Fruit fly (Drosophila melanogaster) whole organism, embryonic: ENCODE measurements around the gene CG31636.
A peak's percentile ranks its signal among the peaks of the same experiment; 100 is the strongest.

Source experiments
- B-H1 ChIP-seq: fragments of 200-800 bp; sonication (Bioruptor generic); IDR thresholded peaks from 3 replicates; pipeline ENCODE4 v1.3.6; 2022; ENCODE audit warnings: missing biosample characterization, missing genetic modification characterization
- C15 ChIP-seq: fragments of 200-800 bp; sonication (Bioruptor generic); IDR thresholded peaks from 3 replicates; pipeline ENCODE4 v1.3.6; 2022; ENCODE audit warnings: missing biosample characterization, missing genetic modification characterization
- CG10431 ChIP-seq: fragments of 200-800 bp; sonication (Bioruptor generic); optimal IDR thresholded peaks from 3 replicates; lab custom pipeline; 2018; ENCODE audit warnings: missing biosample characterization, mild to moderate bottlenecking, missing genetic modification characterization
- CG10543 ChIP-seq: fragments of 200-800 bp; sonication (Bioruptor generic); optimal IDR thresholded peaks from 3 replicates; lab custom pipeline; 2017; ENCODE audit warnings: missing biosample characterization, mild to moderate bottlenecking, missing genetic modification characterization, moderate library complexity
- CG11456 ChIP-seq: fragments of 200-800 bp; sonication (Bioruptor generic); IDR thresholded peaks from 3 replicates; pipeline ENCODE4 v1.3.6; 2022; ENCODE audit warnings: missing biosample characterization, missing genetic modification characterization
- CG12071 ChIP-seq: fragments of 200-800 bp; sonication (Bioruptor generic); optimal IDR thresholded peaks from 3 replicates; lab custom pipeline; 2018; ENCODE audit warnings: missing biosample characterization, mild to moderate bottlenecking, missing genetic modification characterization
- CG12236 ChIP-seq: fragments of 200-800 bp; sonication (Bioruptor generic); optimal IDR thresholded peaks from 2 replicates; lab custom pipeline; 2016; ENCODE audit warnings: missing biosample characterization, missing genetic modification characterization
- CG13424 ChIP-seq: fragments of 200-800 bp; sonication (Bioruptor generic); optimal IDR thresholded peaks from 2 replicates; lab custom pipeline; 2019; ENCODE audit warnings: missing biosample characterization, mild to moderate bottlenecking, missing genetic modification characterization, moderate library complexity
- CG14441 ChIP-seq: fragments of 200-800 bp; sonication (Bioruptor generic); IDR thresholded peaks from 2 replicates; pipeline ENCODE4 v1.3.6; 2022; ENCODE audit warnings: missing biosample characterization, missing genetic modification characterization
- CG15479 ChIP-seq: fragments of 200-800 bp; sonication (Bioruptor generic); optimal IDR thresholded peaks from 3 replicates; lab custom pipeline; 2019; ENCODE audit warnings: missing biosample characterization, mild to moderate bottlenecking, missing genetic modification characterization, moderate library complexity
- CG15601 ChIP-seq: fragments of 200-800 bp; sonication (Bioruptor generic); optimal IDR thresholded peaks from 3 replicates; lab custom pipeline; 2019; ENCODE audit warnings: missing biosample characterization, mild to moderate bottlenecking, missing genetic modification characterization, moderate library complexity
- CG15696 ChIP-seq: fragments of 200-800 bp; sonication (Bioruptor generic); optimal IDR thresholded peaks from 2 replicates; lab custom pipeline; 2019; ENCODE audit warnings: missing biosample characterization, mild to moderate bottlenecking, missing genetic modification characterization, moderate library complexity
- CG17359 ChIP-seq: fragments of 200-800 bp; sonication (Bioruptor generic); optimal IDR thresholded peaks from 3 replicates; lab custom pipeline; 2018; ENCODE audit warnings: missing biosample characterization, mild to moderate bottlenecking, missing genetic modification characterization, moderate library complexity
- CG2875 ChIP-seq: fragments of 200-800 bp; sonication (Bioruptor generic); optimal IDR thresholded peaks from 2 replicates; lab custom pipeline; 2017; ENCODE audit warnings: missing biosample characterization, mild to moderate bottlenecking, missing genetic modification characterization, missing genetic modification reagents
- CG30431 ChIP-seq: fragments of 200-800 bp; sonication (Bioruptor generic); optimal IDR thresholded peaks from 2 replicates; lab custom pipeline; 2017; ENCODE audit warnings: missing biosample characterization, missing genetic modification characterization
- CG3407 ChIP-seq: fragments of 200-800 bp; sonication (Bioruptor generic); optimal IDR thresholded peaks from 2 replicates; lab custom pipeline; 2018; ENCODE audit warnings: missing biosample characterization, mild to moderate bottlenecking, missing genetic modification characterization
- CG34224 ChIP-seq: fragments of 200-800 bp; sonication (Bioruptor generic); IDR thresholded peaks from 3 replicates; pipeline ENCODE4 v1.3.6; 2022; ENCODE audit warnings: missing biosample characterization, missing genetic modification characterization; ENCODE audit not compliant: partially characterized antibody
- CG7357 ChIP-seq: fragments of 200-800 bp; sonication (Bioruptor generic); IDR thresholded peaks from 3 replicates; pipeline ENCODE4 v1.3.6; 2022; ENCODE audit warnings: missing biosample characterization, missing genetic modification characterization
- CG7745 ChIP-seq: fragments of 200-800 bp; sonication (Bioruptor generic); optimal IDR thresholded peaks from 2 replicates; lab custom pipeline; 2018; ENCODE audit warnings: missing biosample characterization, mild to moderate bottlenecking, missing genetic modification characterization, moderate library complexity
- CG9437 ChIP-seq: fragments of 200-800 bp; sonication (Bioruptor generic); optimal IDR thresholded peaks from 2 replicates; lab custom pipeline; 2018; ENCODE audit warnings: missing biosample characterization, mild to moderate bottlenecking, missing genetic modification characterization
- CG9817 ChIP-seq: fragments of 200-800 bp; sonication (Bioruptor generic); optimal IDR thresholded peaks from 2 replicates; lab custom pipeline; 2018; ENCODE audit warnings: missing biosample characterization, mild to moderate bottlenecking, missing genetic modification characterization, moderate library complexity
- D19B ChIP-seq: fragments of 200-800 bp; sonication (Bioruptor generic); optimal IDR thresholded peaks from 2 replicates; lab custom pipeline; 2017; ENCODE audit warnings: missing biosample characterization, mild to moderate bottlenecking, missing genetic modification characterization
- Dip2 ChIP-seq: fragments of 200-800 bp; sonication (Bioruptor generic); IDR thresholded peaks from 2 replicates; pipeline ENCODE4 v1.3.6; 2022; ENCODE audit warnings: missing biosample characterization, missing genetic modification characterization
- ERR ChIP-seq: fragments of 200-800 bp; sonication (Bioruptor generic); optimal IDR thresholded peaks from 2 replicates; lab custom pipeline; 2016; ENCODE audit warnings: missing biosample characterization, missing genetic modification characterization
- Elba2 ChIP-seq: fragments of 200-800 bp; sonication (Bioruptor generic); optimal IDR thresholded peaks from 3 replicates; lab custom pipeline; 2016; ENCODE audit warnings: missing biosample characterization, missing genetic modification characterization
- HLHmδ ChIP-seq: fragments of 200-800 bp; sonication (Bioruptor generic); optimal IDR thresholded peaks from 2 replicates; lab custom pipeline; 2018; ENCODE audit warnings: missing biosample characterization, mild to moderate bottlenecking, missing genetic modification characterization, moderate library complexity
- Hey ChIP-seq: fragments of 200-800 bp; sonication (Bioruptor generic); optimal IDR thresholded peaks from 3 replicates; lab custom pipeline; 2018; ENCODE audit warnings: missing biosample characterization, mild to moderate bottlenecking, missing genetic modification characterization
- Hr39 ChIP-seq: fragments of >200 bp; optimal IDR thresholded peaks from 2 replicates; lab custom pipeline; 2017
- Hr78 ChIP-seq, 2 experiments: fragments of 200-800 bp in 1 of 2; fragments of >200 bp in 1 of 2; sonication (Bioruptor generic) in 1 of 2; optimal IDR thresholded peaks; 2 replicates each; lab custom pipeline; 2017 to 2019; ENCODE audit warnings: missing biosample characterization in 2 of 2, missing genetic modification characterization in 2 of 2, mild to moderate bottlenecking in 1 of 2, moderate library complexity in 1 of 2
- Max ChIP-seq: fragments of 200-800 bp; sonication (Bioruptor generic); optimal IDR thresholded peaks from 2 replicates; lab custom pipeline; 2016; ENCODE audit warnings: missing biosample characterization, mild to moderate bottlenecking, missing genetic modification characterization
- NC2α ChIP-seq: fragments of 200-800 bp; sonication (Bioruptor generic); optimal IDR thresholded peaks from 2 replicates; lab custom pipeline; 2016; ENCODE audit warnings: missing biosample characterization, missing genetic modification characterization
- Nf-YB ChIP-seq: fragments of 200-800 bp; sonication (Bioruptor generic); optimal IDR thresholded peaks from 3 replicates; lab custom pipeline; 2019; ENCODE audit warnings: missing biosample characterization, mild to moderate bottlenecking, missing genetic modification characterization, moderate library complexity
- ash1 ChIP-seq: fragments of 200-800 bp; sonication (Bioruptor generic); optimal IDR thresholded peaks from 2 replicates; lab custom pipeline; 2018; ENCODE audit warnings: missing biosample characterization, mild to moderate bottlenecking, missing genetic modification characterization
- chif ChIP-seq, 2 experiments: fragments of 200-800 bp; sonication (Bioruptor generic); optimal IDR thresholded peaks; 3 replicates each; lab custom pipeline; 2016; ENCODE audit warnings: missing biosample characterization in 2 of 2, missing genetic modification characterization in 2 of 2
- da ChIP-seq: fragments of 200-800 bp; sonication (Bioruptor generic); optimal IDR thresholded peaks from 2 replicates; lab custom pipeline; 2016; ENCODE audit warnings: missing biosample characterization, missing genetic modification characterization
- dysf ChIP-seq: fragments of 200-800 bp; sonication (Bioruptor generic); IDR thresholded peaks from 3 replicates; pipeline ENCODE4 v1.3.6; 2022; ENCODE audit warnings: missing biosample characterization, missing genetic modification characterization
- fd64A ChIP-seq: fragments of 200-800 bp; sonication (Bioruptor generic); optimal IDR thresholded peaks from 3 replicates; lab custom pipeline; 2018; ENCODE audit warnings: missing biosample characterization, mild to moderate bottlenecking, missing genetic modification characterization
- gce ChIP-seq: fragments of 200-800 bp; sonication (Bioruptor generic); IDR thresholded peaks from 3 replicates; pipeline ENCODE4 v1.3.6; 2022; ENCODE audit warnings: missing biosample characterization, missing genetic modification characterization
- gro ChIP-seq: fragments of 200-800 bp; sonication (Bioruptor generic); optimal IDR thresholded peaks from 2 replicates; lab custom pipeline; 2016; ENCODE audit warnings: missing biosample characterization, missing genetic modification characterization
- gt ChIP-seq: fragments of 200-800 bp; sonication (Bioruptor generic); IDR thresholded peaks from 2 replicates; pipeline ENCODE4 v1.3.6; 2022; ENCODE audit warnings: missing biosample characterization, missing genetic modification characterization
- ham ChIP-seq: fragments of 200-800 bp; sonication (Bioruptor generic); IDR thresholded peaks from 2 replicates; pipeline ENCODE4 v1.3.6; 2022; ENCODE audit warnings: missing biosample characterization, missing genetic modification characterization
- inv ChIP-seq: fragments of 200-800 bp; sonication (Bioruptor generic); IDR thresholded peaks from 2 replicates; pipeline ENCODE4 v1.3.6; 2022; ENCODE audit warnings: missing biosample characterization, missing genetic modification characterization; ENCODE audit not compliant: partially characterized antibody
- maf-S ChIP-seq: fragments of 200-800 bp; sonication (Bioruptor generic); optimal IDR thresholded peaks from 2 replicates; lab custom pipeline; 2016; ENCODE audit warnings: missing biosample characterization, missing genetic modification characterization
- mirr ChIP-seq: fragments of 200-800 bp; sonication (Bioruptor generic); optimal IDR thresholded peaks from 3 replicates; lab custom pipeline; 2018; ENCODE audit warnings: missing biosample characterization, mild to moderate bottlenecking, missing genetic modification characterization
- nom ChIP-seq: fragments of 200-800 bp; sonication (Bioruptor generic); optimal IDR thresholded peaks from 2 replicates; lab custom pipeline; 2017; ENCODE audit warnings: missing biosample characterization, missing genetic modification characterization, mild to moderate bottlenecking, moderate library complexity, missing genetic modification reagents
- ranshi ChIP-seq: fragments of 200-800 bp; sonication (Bioruptor generic); IDR thresholded peaks from 2 replicates; pipeline ENCODE4 v1.3.6; 2022; ENCODE audit warnings: missing biosample characterization, missing genetic modification characterization
- sc ChIP-seq, 3 experiments: fragments of >200 bp in 2 of 3; fragments of 200-800 bp in 1 of 3; sonication (Bioruptor generic) in 1 of 3; optimal IDR thresholded peaks; 2 replicates in 2 of 3; 3 replicates in 1 of 3; lab custom pipeline; 2017; ENCODE audit warnings: mild to moderate bottlenecking in 1 of 3, missing biosample characterization in 1 of 3, missing genetic modification characterization in 1 of 3, missing genetic modification reagents in 1 of 3
- tll ChIP-seq, 2 experiments: fragments of 200-800 bp in 1 of 2; fragments of >200 bp in 1 of 2; sonication (Bioruptor generic) in 1 of 2; optimal IDR thresholded peaks; 2 replicates each; lab custom pipeline; 2017 to 2019; ENCODE audit warnings: missing biosample characterization in 2 of 2, missing genetic modification characterization in 2 of 2, mild to moderate bottlenecking in 1 of 2, moderate library complexity in 1 of 2
- tna ChIP-seq: fragments of 200-800 bp; sonication (Bioruptor generic); IDR thresholded peaks from 2 replicates; pipeline ENCODE4 v1.3.6; 2022; ENCODE audit warnings: missing biosample characterization, missing genetic modification characterization; ENCODE audit not compliant: partially characterized antibody
- tup ChIP-seq: fragments of 200-800 bp; sonication (Bioruptor generic); optimal IDR thresholded peaks from 2 replicates; lab custom pipeline; 2016; ENCODE audit warnings: missing biosample characterization, mild to moderate bottlenecking, missing genetic modification characterization, moderate library complexity

Gene CG31636

dm6 chr2L:6698387-6698786, 40.4 kb upstream of the CG31636 start (continued):
- TF ChIP-seq da (GFP tag; lab: Kevin White, UChicago) (no peak), CG15601 (no peak), chif (GFP tag; optimal IDR thresholded peaks at IDR 0.05; lab: Kevin White, UChicago) (peak; percentile 14 to 57), Hey (no peak), HLHmδ (GFP tag; lab: Kevin White, UChicago) (no peak), Hr39 (no peak), CG17359 (peak; percentile 31), CG14441 (GFP tag; lab: Robert Waterston, UW) (peak; percentile 73), gt (GFP tag; lab: Robert Waterston, UW) (no peak), sc (optimal IDR thresholded peaks at IDR 0.05; lab: Kevin White, UChicago) (no peak), sc (GFP tag; optimal IDR thresholded peaks at IDR 0.05; lab: Kevin White, UChicago) (no peak), CG3407 (no peak), fd64A (GFP tag; lab: Kevin White, UChicago) (no peak), B-H1 (peak; percentile 46; the same call in 1 of the 3 replicates), gro (GFP tag; lab: Kevin White, UChicago) (no peak), CG11456 (GFP tag; lab: Robert Waterston, UW) (0 out of 3 replicates have a peak, but pooled peaks have one; percentile 32), CG15696 (peak; percentile 5), CG13424 (peak; percentile 35), CG7745 (tag; lab: Kevin White, UChicago) (no peak), inv (GFP tag; lab: Robert Waterston, UW) (no peak), Max (GFP tag; lab: Kevin White, UChicago) (peak; percentile 14), tll (GFP tag; optimal IDR thresholded peaks at IDR 0.05; lab: Kevin White, UChicago) (no peak), CG9437 (GFP tag; lab: Kevin White, UChicago) (no peak), tna (GFP tag; lab: Robert Waterston, UW) (no peak), tup (GFP tag; lab: Kevin White, UChicago) (no peak), Dip2 (no peak), C15 (GFP tag; lab: Robert Waterston, UW) (no peak), Elba2 (GFP tag; lab: Kevin White, UChicago) (no peak), CG9817 (tag; lab: Kevin White, UChicago) (peak; percentile 16), CG12071 (no peak), maf-S (no peak), nom (no peak), dysf (GFP tag; lab: Robert Waterston, UW) (peak; percentile 67), CG2875 (GFP tag; lab: Kevin White, UChicago) (no peak), CG7357 (GFP tag; lab: Robert Waterston, UW) (0 out of 3 replicates have a peak, but pooled peaks have one; percentile 12), CG15479 (no peak), CG10431 (GFP tag; lab: Kevin White, UChicago) (no peak), D19B (GFP tag; lab: Kevin White, UChicago) (no peak), CG12236 (peak; percentile 21), CG10543 (GFP tag; lab: Kevin White, UChicago) (no peak), ash1 (GFP tag; lab: Kevin White, UChicago) (no peak), CG34224 (GFP tag; lab: Robert Waterston, UW) (no peak), mirr (no peak), ham (GFP tag; lab: Robert Waterston, UW) (no peak), Nf-YB (GFP tag; lab: Kevin White, UChicago) (no peak), CG30431 (GFP tag; lab: Kevin White, UChicago) (no peak), gce (GFP tag; lab: Robert Waterston, UW) (no peak), ERR (no peak), ranshi (GFP tag; lab: Robert Waterston, UW) (peak; percentile 56; the same call in 1 of the 2 replicates), Hr78 (GFP tag; optimal IDR thresholded peaks at IDR 0.05; lab: Kevin White, UChicago) (no peak), NC2α (GFP tag; lab: Kevin White, UChicago) (no peak)
